Fruit fly (Drosophila melanogaster) whole organism, embryonic: Measurements from ENCODE around the gene mthl14.

Source experiments
- B-H1 ChIP-seq: fragments of 200-800 bp; sonication (Bioruptor generic); IDR thresholded peaks from 3 replicates; pipeline ENCODE4 v1.3.6; 2022; ENCODE audit warnings: missing biosample characterization, missing genetic modification characterization
- C15 ChIP-seq: fragments of 200-800 bp; sonication (Bioruptor generic); IDR thresholded peaks from 3 replicates; pipeline ENCODE4 v1.3.6; 2022; ENCODE audit warnings: missing biosample characterization, missing genetic modification characterization
- CG11723 ChIP-seq: fragments of 200-800 bp; sonication (Bioruptor generic); optimal IDR thresholded peaks from 2 replicates; lab custom pipeline; 2017; ENCODE audit warnings: missing biosample characterization, mild to moderate bottlenecking, missing genetic modification characterization
- CG12219 ChIP-seq: fragments of 200-800 bp; sonication (Bioruptor generic); optimal IDR thresholded peaks from 3 replicates; lab custom pipeline; 2018; ENCODE audit warnings: missing biosample characterization, mild to moderate bottlenecking, missing genetic modification characterization
- CG13624 ChIP-seq: fragments of 200-800 bp; sonication (Bioruptor generic); optimal IDR thresholded peaks from 2 replicates; lab custom pipeline; 2016; ENCODE audit warnings: missing biosample characterization, missing genetic modification characterization
- CG14965 ChIP-seq: fragments of 200-800 bp; sonication (Bioruptor generic); optimal IDR thresholded peaks from 2 replicates; lab custom pipeline; 2016; ENCODE audit warnings: missing biosample characterization, missing genetic modification characterization, borderline replicate concordance
- CG17912 ChIP-seq: fragments of 200-800 bp; sonication (Bioruptor generic); optimal IDR thresholded peaks from 2 replicates; lab custom pipeline; 2018; ENCODE audit warnings: missing biosample characterization, mild to moderate bottlenecking, missing genetic modification characterization
- CG1832 ChIP-seq: fragments of 200-800 bp; sonication (Bioruptor generic); optimal IDR thresholded peaks from 2 replicates; lab custom pipeline; 2017; ENCODE audit warnings: missing biosample characterization, mild to moderate bottlenecking, missing genetic modification characterization, inconsistent platforms
- CG31388 ChIP-seq: fragments of 200-800 bp; sonication (Bioruptor generic); optimal IDR thresholded peaks from 2 replicates; lab custom pipeline; 2016; ENCODE audit warnings: missing biosample characterization, missing genetic modification characterization
- CG32532 ChIP-seq: fragments of 200-800 bp; sonication (Bioruptor generic); IDR thresholded peaks from 2 replicates; pipeline ENCODE4 v1.3.6; 2022; ENCODE audit warnings: missing biosample characterization, missing genetic modification characterization
- CG6254 ChIP-seq: fragments of 200-800 bp; sonication (Bioruptor generic); optimal IDR thresholded peaks from 3 replicates; lab custom pipeline; 2017; ENCODE audit warnings: mild to moderate bottlenecking, missing biosample characterization, missing genetic modification reagents, missing genetic modification characterization
- CG6272 ChIP-seq: fragments of 200-800 bp; sonication (Bioruptor generic); IDR thresholded peaks from 2 replicates; pipeline ENCODE4 v1.3.6; 2022; ENCODE audit warnings: missing biosample characterization, missing genetic modification characterization
- CG6654 ChIP-seq: fragments of 200-800 bp; sonication (Bioruptor generic); optimal IDR thresholded peaks from 2 replicates; lab custom pipeline; 2017; ENCODE audit warnings: missing biosample characterization, mild to moderate bottlenecking, missing genetic modification characterization
- CG7357 ChIP-seq: fragments of 200-800 bp; sonication (Bioruptor generic); IDR thresholded peaks from 3 replicates; pipeline ENCODE4 v1.3.6; 2022; ENCODE audit warnings: missing biosample characterization, missing genetic modification characterization
- CG7372 ChIP-seq: fragments of 200-800 bp; sonication (Bioruptor generic); IDR thresholded peaks from 2 replicates; pipeline ENCODE4 v1.3.6; 2022; ENCODE audit warnings: missing biosample characterization, missing genetic modification characterization
- CG8281 ChIP-seq: fragments of 200-800 bp; sonication (Bioruptor generic); optimal IDR thresholded peaks from 2 replicates; lab custom pipeline; 2018; ENCODE audit warnings: missing biosample characterization, mild to moderate bottlenecking, missing genetic modification characterization, moderate library complexity
- CG8478 ChIP-seq: fragments of >200 bp; optimal IDR thresholded peaks from 2 replicates; lab custom pipeline; 2018
- CG9727 ChIP-seq: fragments of 200-800 bp; sonication (Bioruptor generic); optimal IDR thresholded peaks from 3 replicates; lab custom pipeline; 2017; ENCODE audit warnings: missing biosample characterization, mild to moderate bottlenecking, missing genetic modification characterization
- CG9932 ChIP-seq: fragments of 200-800 bp; sonication (Bioruptor generic); IDR thresholded peaks from 2 replicates; pipeline ENCODE4 v1.3.6; 2022; ENCODE audit warnings: missing biosample characterization, missing genetic modification characterization
- Chrac-16 ChIP-seq: fragments of 200-800 bp; sonication (Bioruptor generic); optimal IDR thresholded peaks from 3 replicates; lab custom pipeline; 2016; ENCODE audit warnings: missing biosample characterization, missing genetic modification characterization
- Dek ChIP-seq: fragments of 200-800 bp; sonication (Bioruptor generic); optimal IDR thresholded peaks from 3 replicates; lab custom pipeline; 2019; ENCODE audit warnings: missing biosample characterization, mild to moderate bottlenecking, missing genetic modification characterization, moderate library complexity
- Gsc ChIP-seq: fragments of 200-800 bp; sonication (Bioruptor generic); IDR thresholded peaks from 2 replicates; pipeline ENCODE4 v1.3.6; 2022; ENCODE audit warnings: missing biosample characterization, missing genetic modification characterization
- H2.0 ChIP-seq: fragments of 200-800 bp; sonication (Bioruptor generic); IDR thresholded peaks from 2 replicates; pipeline ENCODE4 v1.3.6; 2022; ENCODE audit warnings: missing biosample characterization, missing genetic modification characterization
- HLH4C ChIP-seq: fragments of 200-800 bp; sonication (Bioruptor generic); IDR thresholded peaks from 3 replicates; pipeline ENCODE4 v1.3.6; 2022; ENCODE audit warnings: missing biosample characterization, missing genetic modification characterization; ENCODE audit not compliant: partially characterized antibody
- HLHmδ ChIP-seq: fragments of 200-800 bp; sonication (Bioruptor generic); optimal IDR thresholded peaks from 2 replicates; lab custom pipeline; 2018; ENCODE audit warnings: missing biosample characterization, mild to moderate bottlenecking, missing genetic modification characterization, moderate library complexity
- Hr51 ChIP-seq, 2 experiments: fragments of 200-800 bp; sonication (Bioruptor generic); optimal IDR thresholded peaks; 2 replicates in 1 of 2; 3 replicates in 1 of 2; lab custom pipeline; 2016 to 2018; ENCODE audit warnings: missing biosample characterization in 2 of 2, missing genetic modification characterization in 2 of 2, mild to moderate bottlenecking in 1 of 2, moderate library complexity in 1 of 2
- Kr ChIP-seq: fragments of 200-800 bp; sonication (Bioruptor generic); optimal IDR thresholded peaks from 2 replicates; lab custom pipeline; 2017; ENCODE audit warnings: missing biosample characterization, mild to moderate bottlenecking, missing genetic modification characterization
- Nf-YA ChIP-seq: fragments of 200-800 bp; sonication (Bioruptor generic); IDR thresholded peaks from 2 replicates; pipeline ENCODE4 v1.3.6; 2022; ENCODE audit warnings: missing biosample characterization, missing genetic modification characterization
- Rx ChIP-seq: fragments of 200-800 bp; sonication (Bioruptor generic); IDR thresholded peaks from 2 replicates; pipeline ENCODE4 v1.3.6; 2022; ENCODE audit warnings: missing biosample characterization, missing genetic modification characterization
- br ChIP-seq: fragments of >200 bp; optimal IDR thresholded peaks from 2 replicates; lab custom pipeline; 2017
- bsh ChIP-seq, 2 experiments: fragments of 200-800 bp; sonication (Bioruptor generic); optimal IDR thresholded peaks; 2 replicates each; lab custom pipeline; 2017 to 2018; ENCODE audit warnings: mild to moderate bottlenecking in 2 of 2, missing biosample characterization in 2 of 2, missing genetic modification characterization in 2 of 2, moderate library complexity in 1 of 2
- cato ChIP-seq: fragments of 200-800 bp; sonication (Bioruptor generic); optimal IDR thresholded peaks from 2 replicates; lab custom pipeline; 2016; ENCODE audit warnings: missing biosample characterization, missing genetic modification characterization, borderline replicate concordance
- cg ChIP-seq: fragments of 200-800 bp; sonication (Bioruptor generic); optimal IDR thresholded peaks from 3 replicates; lab custom pipeline; 2019; ENCODE audit warnings: missing biosample characterization, mild to moderate bottlenecking, missing genetic modification characterization, moderate library complexity
- chm ChIP-seq: fragments of 200-800 bp; sonication (Bioruptor generic); IDR thresholded peaks from 2 replicates; pipeline ENCODE4 v1.3.6; 2022; ENCODE audit warnings: missing biosample characterization, missing genetic modification characterization
- danr ChIP-seq: fragments of 200-800 bp; sonication (Bioruptor generic); IDR thresholded peaks from 2 replicates; pipeline ENCODE4 v1.3.6; 2022; ENCODE audit warnings: missing biosample characterization, missing genetic modification characterization
- fd102C ChIP-seq: fragments of 200-800 bp; sonication (Bioruptor generic); optimal IDR thresholded peaks from 2 replicates; lab custom pipeline; 2018; ENCODE audit warnings: missing biosample characterization, mild to moderate bottlenecking, missing genetic modification characterization, moderate library complexity
- klu ChIP-seq: fragments of 200-800 bp; sonication (Bioruptor generic); IDR thresholded peaks from 2 replicates; pipeline ENCODE4 v1.3.6; 2022; ENCODE audit warnings: missing biosample characterization, missing genetic modification characterization
- nau ChIP-seq: fragments of 200-800 bp; sonication (Bioruptor generic); optimal IDR thresholded peaks from 3 replicates; lab custom pipeline; 2017; ENCODE audit warnings: missing biosample characterization, mild to moderate bottlenecking, missing genetic modification characterization, missing genetic modification reagents
- oc ChIP-seq: fragments of 200-800 bp; sonication (Bioruptor generic); optimal IDR thresholded peaks from 2 replicates; lab custom pipeline; 2018; ENCODE audit warnings: missing biosample characterization, mild to moderate bottlenecking, missing genetic modification characterization, moderate library complexity
- pan ChIP-seq, 4 experiments: fragments of >200 bp in 3 of 4; fragments of 200-800 bp in 1 of 4; sonication (Bioruptor generic) in 1 of 4; optimal IDR thresholded peaks in 3 of 4; IDR thresholded peaks in 1 of 4; 2 replicates each; pipeline versions ENCODE4 v1.3.6 to Lab custom; 2017 to 2022; ENCODE audit warnings: missing biosample characterization in 2 of 4, missing genetic modification characterization in 2 of 4, mixed read lengths in 1 of 4
- psq ChIP-seq: fragments of 200-800 bp; sonication (Bioruptor generic); optimal IDR thresholded peaks from 2 replicates; lab custom pipeline; 2017; ENCODE audit warnings: missing biosample characterization, missing genetic modification characterization
- seq ChIP-seq: fragments of 200-800 bp; sonication (Bioruptor generic); IDR thresholded peaks from 2 replicates; pipeline ENCODE4 v1.3.6; 2022; ENCODE audit warnings: missing biosample characterization, missing genetic modification characterization
- shn ChIP-seq: fragments of 200-800 bp; sonication (Bioruptor generic); optimal IDR thresholded peaks from 3 replicates; lab custom pipeline; 2016; ENCODE audit warnings: missing biosample characterization, missing genetic modification characterization
- tio ChIP-seq: fragments of 200-800 bp; sonication (Bioruptor generic); optimal IDR thresholded peaks from 2 replicates; lab custom pipeline; 2017; ENCODE audit warnings: missing biosample characterization, missing genetic modification characterization, inconsistent platforms
- tna ChIP-seq: fragments of 200-800 bp; sonication (Bioruptor generic); IDR thresholded peaks from 2 replicates; pipeline ENCODE4 v1.3.6; 2022; ENCODE audit warnings: missing biosample characterization, missing genetic modification characterization; ENCODE audit not compliant: partially characterized antibody
- tx ChIP-seq: fragments of 200-800 bp; sonication (Bioruptor generic); optimal IDR thresholded peaks from 2 replicates; lab custom pipeline; 2016; ENCODE audit warnings: missing biosample characterization, missing genetic modification characterization
- vnd ChIP-seq: fragments of 200-800 bp; sonication (Bioruptor generic); IDR thresholded peaks from 3 replicates; pipeline ENCODE4 v1.3.6; 2022; ENCODE audit warnings: missing biosample characterization, missing genetic modification characterization; ENCODE audit not compliant: partially characterized antibody
- vvl ChIP-seq: fragments of 200-800 bp; sonication (Bioruptor generic); IDR thresholded peaks from 2 replicates; pipeline ENCODE4 v1.3.6; 2022; ENCODE audit warnings: missing biosample characterization, missing genetic modification characterization
- zen2 ChIP-seq: fragments of 200-800 bp; sonication (Bioruptor generic); IDR thresholded peaks from 3 replicates; pipeline ENCODE4 v1.3.6; 2022; ENCODE audit warnings: missing biosample characterization, missing genetic modification characterization; ENCODE audit not compliant: partially characterized antibody

mthl14 gene

DNA sequence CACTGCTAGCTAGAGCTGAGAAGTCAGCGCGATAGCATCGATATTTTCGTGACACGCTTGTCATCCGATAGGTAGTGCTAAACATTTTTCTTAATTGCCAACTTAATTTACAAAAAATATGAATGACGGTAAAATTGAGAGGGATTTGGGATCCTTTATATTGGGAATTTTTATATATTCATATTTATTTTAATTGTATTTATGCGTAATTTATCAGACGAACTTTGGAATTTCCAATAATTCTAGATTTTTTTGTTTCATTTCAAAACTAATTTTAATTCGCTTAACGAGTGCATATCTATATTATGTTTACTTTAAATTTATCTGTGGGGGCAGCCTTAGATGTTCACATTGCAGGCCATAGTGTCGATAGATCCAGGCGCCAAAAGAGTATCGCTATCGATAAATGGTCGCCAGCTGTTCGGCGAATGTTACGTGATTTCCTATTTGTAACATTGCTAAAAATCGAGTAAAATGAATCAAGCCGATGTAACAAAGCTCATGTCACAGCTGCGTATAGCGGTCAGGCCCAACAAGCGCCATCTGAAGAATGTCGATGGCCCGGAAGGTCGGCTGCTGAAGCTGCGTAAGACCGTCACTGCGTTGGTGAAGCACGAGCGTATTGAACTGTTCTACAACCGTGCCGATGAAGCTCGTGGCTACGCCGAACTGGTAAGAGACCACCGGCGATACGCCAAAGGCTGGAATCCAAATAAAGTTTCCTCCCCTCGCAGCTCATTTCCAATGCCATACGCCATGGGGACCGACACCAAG lies 17.3 kb downstream of the mthl14 start, which contains the start of the genes Tudor-SN and mRpL17 (continued):
- TF ChIP-seq C15 (GFP tag; lab: Robert Waterston, UW) (no peak), CG31388 (GFP tag; lab: Kevin White, UChicago) (no peak), br (lab: Kevin White, UChicago) (no peak), tx (GFP tag; lab: Kevin White, UChicago) (no peak), CG6254 (GFP tag; lab: Kevin White, UChicago) (peak; percentile 33), Nf-YA (GFP tag; lab: Robert Waterston, UW) (no peak), HLHmδ (GFP tag; lab: Kevin White, UChicago) (no peak), CG11723 (GFP tag; lab: Kevin White, UChicago) (no peak), bsh (GFP tag; optimal IDR thresholded peaks at IDR 0.05; lab: Kevin White, UChicago) (peak in 1 of 2 experiments; percentile 11), CG1832 (GFP tag; lab: Kevin White, UChicago) (no peak), seq (GFP tag; lab: Robert Waterston, UW) (no peak), pan (optimal IDR thresholded peaks at IDR 0.05; lab: Kevin White, UChicago) (no peak), pan (GFP tag; optimal IDR thresholded peaks at IDR 0.05 in 1 of 2, IDR thresholded peaks at IDR 0.05 in 1 of 2) (peak in 1 of 2 experiments; percentile 27), cato (GFP tag; lab: Kevin White, UChicago) (peak; percentile 15), Rx (GFP tag; lab: Robert Waterston, UW) (no peak), zen2 (GFP tag; lab: Robert Waterston, UW) (peak; percentile 96), CG9932 (GFP tag; lab: Robert Waterston, UW) (peak; percentile 85), CG9727 (peak; percentile 63), CG7372 (GFP tag; lab: Robert Waterston, UW) (no peak), chm (no peak), tio (GFP tag; lab: Kevin White, UChicago) (no peak), CG13624 (GFP tag; lab: Kevin White, UChicago) (no peak), CG8281 (tag; lab: Kevin White, UChicago) (no peak), CG6272 (GFP tag; lab: Robert Waterston, UW) (peak; percentile 67; the same call in 1 of the 2 replicates), fd102C (GFP tag; lab: Kevin White, UChicago) (no peak), CG8478 (lab: Kevin White, UChicago) (no peak), vnd (GFP tag; lab: Robert Waterston, UW) (peak; percentile 98), Hr51 (GFP tag; optimal IDR thresholded peaks at IDR 0.05; lab: Kevin White, UChicago) (peak in 1 of 2 experiments; percentile 25), shn (no peak), danr (GFP tag; lab: Robert Waterston, UW) (no peak), Dek (peak; percentile 60), B-H1 (no peak), klu (peak; percentile 38; the same call in 1 of the 2 replicates), nau (no peak), oc (no peak), vvl (peak; percentile 21), cg (GFP tag; lab: Kevin White, UChicago) (no peak), CG6654 (GFP tag; lab: Kevin White, UChicago) (no peak), H2.0 (GFP tag; lab: Robert Waterston, UW) (no peak; the same call in 1 of the 2 replicates), Gsc (GFP tag; lab: Robert Waterston, UW) (no peak), CG14965 (no peak), CG12219 (GFP tag; lab: Kevin White, UChicago) (no peak), psq (GFP tag; lab: Kevin White, UChicago) (peak; percentile 2), CG17912 (GFP tag; lab: Kevin White, UChicago) (no peak), tna (GFP tag; lab: Robert Waterston, UW) (peak; percentile 95), CG7357 (GFP tag; lab: Robert Waterston, UW) (no peak), Kr (no peak), Chrac-16 (peak; percentile 40), CG32532 (GFP tag; lab: Robert Waterston, UW) (peak; percentile 40; the same call in 1 of the 2 replicates), HLH4C (peak; percentile 98)
